Fruit fly (Drosophila melanogaster) whole organism, embryonic: ENCODE data around the gene brv3.

Experiments used
- Atf3 ChIP-seq: fragments of 200-800 bp; sonication (Bioruptor generic); optimal IDR thresholded peaks from 3 replicates; lab custom pipeline; 2016; ENCODE audit warnings: missing biosample characterization, missing genetic modification characterization
- C15 ChIP-seq: fragments of 200-800 bp; sonication (Bioruptor generic); IDR thresholded peaks from 3 replicates; pipeline ENCODE4 v1.3.6; 2022; ENCODE audit warnings: missing biosample characterization, missing genetic modification characterization
- CG10543 ChIP-seq: fragments of 200-800 bp; sonication (Bioruptor generic); optimal IDR thresholded peaks from 3 replicates; lab custom pipeline; 2017; ENCODE audit warnings: missing biosample characterization, mild to moderate bottlenecking, missing genetic modification characterization, moderate library complexity
- CG10979 ChIP-seq: fragments of 200-800 bp; sonication (Bioruptor generic); optimal IDR thresholded peaks from 2 replicates; lab custom pipeline; 2018; ENCODE audit warnings: missing biosample characterization, mild to moderate bottlenecking, missing genetic modification characterization, moderate library complexity
- CG11398 ChIP-seq: fragments of 200-800 bp; sonication (Bioruptor generic); optimal IDR thresholded peaks from 2 replicates; lab custom pipeline; 2016; ENCODE audit warnings: missing biosample characterization, missing genetic modification characterization
- CG1233 ChIP-seq: fragments of 200-800 bp; sonication (Bioruptor generic); optimal IDR thresholded peaks from 4 replicates; lab custom pipeline; 2018; ENCODE audit warnings: missing biosample characterization, mild to moderate bottlenecking, missing genetic modification characterization
- CG16813 ChIP-seq: fragments of 200-800 bp; sonication (Bioruptor generic); IDR thresholded peaks from 3 replicates; pipeline ENCODE4 v1.3.6; 2022; ENCODE audit warnings: missing biosample characterization, missing genetic modification characterization; ENCODE audit not compliant: partially characterized antibody
- CG16863 ChIP-seq: fragments of 200-800 bp; sonication (Bioruptor generic); optimal IDR thresholded peaks from 3 replicates; lab custom pipeline; 2016; ENCODE audit warnings: missing biosample characterization, missing genetic modification characterization
- CG17912 ChIP-seq: fragments of 200-800 bp; sonication (Bioruptor generic); optimal IDR thresholded peaks from 2 replicates; lab custom pipeline; 2018; ENCODE audit warnings: missing biosample characterization, mild to moderate bottlenecking, missing genetic modification characterization
- CG2202 ChIP-seq: fragments of 200-800 bp; sonication (Bioruptor generic); optimal IDR thresholded peaks from 2 replicates; lab custom pipeline; 2018; ENCODE audit warnings: missing biosample characterization, mild to moderate bottlenecking, missing genetic modification characterization
- CG33557 ChIP-seq: fragments of 200-800 bp; sonication (Bioruptor generic); optimal IDR thresholded peaks from 2 replicates; lab custom pipeline; 2019; ENCODE audit warnings: missing biosample characterization, mild to moderate bottlenecking, missing genetic modification characterization, moderate library complexity
- CG3726 ChIP-seq: fragments of 200-800 bp; sonication (Bioruptor generic); IDR thresholded peaks from 3 replicates; pipeline ENCODE4, ENCODE4 v1.3.6; 2022; ENCODE audit warnings: missing biosample characterization, missing genetic modification characterization
- CG42726 ChIP-seq: fragments of 200-800 bp; sonication (Bioruptor generic); IDR thresholded peaks from 2 replicates; pipeline ENCODE4 v1.3.6; 2022; ENCODE audit warnings: missing biosample characterization, missing genetic modification characterization; ENCODE audit not compliant: partially characterized antibody
- CG4617 ChIP-seq: fragments of 200-800 bp; sonication (Bioruptor generic); optimal IDR thresholded peaks from 3 replicates; lab custom pipeline; 2016; ENCODE audit warnings: missing biosample characterization, missing genetic modification characterization, borderline replicate concordance
- CG5245 ChIP-seq: fragments of 200-800 bp; sonication (Bioruptor generic); optimal IDR thresholded peaks from 3 replicates; lab custom pipeline; 2016; ENCODE audit warnings: missing biosample characterization, missing genetic modification characterization
- CG6791 ChIP-seq: fragments of 200-800 bp; sonication (Bioruptor generic); IDR thresholded peaks from 3 replicates; pipeline ENCODE4 v1.3.6; 2022; ENCODE audit warnings: missing biosample characterization, missing genetic modification characterization; ENCODE audit not compliant: partially characterized antibody
- CG6813 ChIP-seq: fragments of 200-800 bp; sonication (Bioruptor generic); optimal IDR thresholded peaks from 2 replicates; lab custom pipeline; 2017; ENCODE audit warnings: missing biosample characterization, missing genetic modification characterization, mild to moderate bottlenecking, moderate library complexity, missing genetic modification reagents
- CG7372 ChIP-seq: fragments of 200-800 bp; sonication (Bioruptor generic); IDR thresholded peaks from 2 replicates; pipeline ENCODE4 v1.3.6; 2022; ENCODE audit warnings: missing biosample characterization, missing genetic modification characterization
- CG9215 ChIP-seq: fragments of 200-800 bp; sonication (Bioruptor generic); IDR thresholded peaks from 2 replicates; pipeline ENCODE4 v1.3.6; 2022; ENCODE audit warnings: missing biosample characterization, missing genetic modification characterization
- CkIIα-i1 ChIP-seq: fragments of 200-800 bp; sonication (Bioruptor generic); IDR thresholded peaks from 2 replicates; pipeline ENCODE4 v1.3.6; 2022; ENCODE audit warnings: missing biosample characterization, missing genetic modification characterization
- Deaf1 ChIP-seq: fragments of 200-800 bp; optimal IDR thresholded peaks from 3 replicates; lab custom pipeline; 2019; ENCODE audit warnings: missing biosample characterization, mild to moderate bottlenecking, missing genetic modification characterization, moderate library complexity
- E2f1 ChIP-seq: fragments of 200-800 bp; sonication (Bioruptor generic); IDR thresholded peaks from 2 replicates; pipeline ENCODE4 v1.3.6; 2022; ENCODE audit warnings: missing biosample characterization, missing genetic modification characterization
- HLHmδ ChIP-seq: fragments of 200-800 bp; sonication (Bioruptor generic); optimal IDR thresholded peaks from 2 replicates; lab custom pipeline; 2018; ENCODE audit warnings: missing biosample characterization, mild to moderate bottlenecking, missing genetic modification characterization, moderate library complexity
- Lpt ChIP-seq: fragments of >200 bp; optimal IDR thresholded peaks from 2 replicates; lab custom pipeline; 2018; ENCODE audit warnings: missing biosample characterization, missing genetic modification characterization
- NC2β ChIP-seq: fragments of 200-800 bp; sonication (Bioruptor generic); optimal IDR thresholded peaks from 2 replicates; lab custom pipeline; 2016; ENCODE audit warnings: missing biosample characterization, missing genetic modification characterization
- PHDP ChIP-seq: fragments of 200-800 bp; sonication (Bioruptor generic); optimal IDR thresholded peaks from 3 replicates; lab custom pipeline; 2018; ENCODE audit warnings: missing biosample characterization, mild to moderate bottlenecking, missing genetic modification characterization, moderate library complexity
- Rfx ChIP-seq: fragments of 200-800 bp; sonication (Bioruptor generic); IDR thresholded peaks from 2 replicates; pipeline ENCODE4 v1.3.6; 2022; ENCODE audit warnings: missing biosample characterization, missing genetic modification characterization
- TFAM ChIP-seq: fragments of 200-800 bp; sonication (Bioruptor generic); optimal IDR thresholded peaks from 2 replicates; lab custom pipeline; 2017; ENCODE audit warnings: missing biosample characterization, missing genetic modification characterization, inconsistent platforms
- ab ChIP-seq: fragments of 200-800 bp; sonication (Bioruptor generic); optimal IDR thresholded peaks from 2 replicates; lab custom pipeline; 2016; ENCODE audit warnings: missing biosample characterization, missing genetic modification characterization
- aop ChIP-seq: fragments of 200-800 bp; sonication (Bioruptor generic); IDR thresholded peaks from 2 replicates; pipeline ENCODE4 v1.3.6; 2022; ENCODE audit warnings: missing biosample characterization, missing genetic modification characterization
- ap ChIP-seq: fragments of 200-800 bp; sonication (Bioruptor generic); IDR thresholded peaks from 2 replicates; pipeline ENCODE4 v1.3.6; 2022; ENCODE audit warnings: missing biosample characterization, missing genetic modification characterization
- cato ChIP-seq: fragments of 200-800 bp; sonication (Bioruptor generic); optimal IDR thresholded peaks from 2 replicates; lab custom pipeline; 2016; ENCODE audit warnings: missing biosample characterization, missing genetic modification characterization, borderline replicate concordance
- ci ChIP-seq: fragments of 200-800 bp; sonication (Bioruptor generic); IDR thresholded peaks from 3 replicates; pipeline ENCODE4 v1.3.6; 2022; ENCODE audit warnings: missing biosample characterization, missing genetic modification characterization
- danr ChIP-seq: fragments of 200-800 bp; sonication (Bioruptor generic); IDR thresholded peaks from 2 replicates; pipeline ENCODE4 v1.3.6; 2022; ENCODE audit warnings: missing biosample characterization, missing genetic modification characterization
- grn ChIP-seq: fragments of 200-800 bp; sonication (Bioruptor generic); optimal IDR thresholded peaks from 3 replicates; lab custom pipeline; 2017; ENCODE audit warnings: missing biosample characterization, missing genetic modification characterization
- jumu ChIP-seq: fragments of 200-800 bp; sonication (Bioruptor generic); optimal IDR thresholded peaks from 3 replicates; lab custom pipeline; 2016; ENCODE audit warnings: missing biosample characterization, missing genetic modification characterization
- knrl ChIP-seq: fragments of 200-800 bp; sonication (Bioruptor generic); IDR thresholded peaks from 3 replicates; pipeline ENCODE4 v1.3.6; 2022; ENCODE audit warnings: missing biosample characterization, missing genetic modification characterization; ENCODE audit not compliant: partially characterized antibody
- lov ChIP-seq, 2 experiments: fragments of 200-800 bp in 1 of 2; fragments of >200 bp in 1 of 2; sonication (Bioruptor generic) in 1 of 2; IDR thresholded peaks in 1 of 2; optimal IDR thresholded peaks in 1 of 2; 2 replicates in 1 of 2; 3 replicates in 1 of 2; pipeline versions ENCODE4 v1.3.6 to Lab custom; 2017 to 2022; ENCODE audit warnings: missing biosample characterization in 1 of 2, missing genetic modification characterization in 1 of 2
- oc ChIP-seq: fragments of 200-800 bp; sonication (Bioruptor generic); optimal IDR thresholded peaks from 2 replicates; lab custom pipeline; 2018; ENCODE audit warnings: missing biosample characterization, mild to moderate bottlenecking, missing genetic modification characterization, moderate library complexity
- otp ChIP-seq: fragments of 200-800 bp; sonication (Bioruptor generic); IDR thresholded peaks from 3 replicates; pipeline ENCODE4, ENCODE4 v1.3.6; 2022; ENCODE audit warnings: missing biosample characterization, missing genetic modification characterization
- row ChIP-seq: fragments of 200-800 bp; sonication (Bioruptor generic); IDR thresholded peaks from 3 replicates; pipeline ENCODE4 v1.3.6; 2022; ENCODE audit warnings: missing biosample characterization, missing genetic modification characterization
- slp2 ChIP-seq: fragments of 200-800 bp; sonication (Bioruptor generic); optimal IDR thresholded peaks from 2 replicates; lab custom pipeline; 2016; ENCODE audit warnings: missing biosample characterization, missing genetic modification characterization
- sna ChIP-seq: fragments of 200-800 bp; sonication (Bioruptor generic); IDR thresholded peaks from 2 replicates; pipeline ENCODE4 v1.3.6; 2022; ENCODE audit warnings: missing biosample characterization, missing genetic modification characterization; ENCODE audit not compliant: partially characterized antibody
- so ChIP-seq: fragments of 200-800 bp; sonication (Bioruptor generic); IDR thresholded peaks from 3 replicates; pipeline ENCODE4 v1.3.6; 2022; ENCODE audit warnings: missing biosample characterization, missing genetic modification characterization
- ssp ChIP-seq: fragments of 200-800 bp; sonication (Bioruptor generic); IDR thresholded peaks from 2 replicates; pipeline ENCODE4 v1.3.6; 2022; ENCODE audit warnings: missing biosample characterization, missing genetic modification characterization
- tap ChIP-seq: fragments of 200-800 bp; optimal IDR thresholded peaks from 3 replicates; lab custom pipeline; 2019; ENCODE audit warnings: missing biosample characterization, mild to moderate bottlenecking, missing genetic modification characterization, moderate library complexity
- trem ChIP-seq: fragments of 200-800 bp; optimal IDR thresholded peaks from 3 replicates; lab custom pipeline; 2019; ENCODE audit warnings: missing biosample characterization, mild to moderate bottlenecking, missing genetic modification characterization, moderate library complexity
- trh ChIP-seq: fragments of 200-800 bp; sonication (Bioruptor generic); optimal IDR thresholded peaks from 2 replicates; lab custom pipeline; 2016; ENCODE audit warnings: missing biosample characterization, missing genetic modification characterization
- tup ChIP-seq: fragments of 200-800 bp; sonication (Bioruptor generic); optimal IDR thresholded peaks from 2 replicates; lab custom pipeline; 2016; ENCODE audit warnings: missing biosample characterization, mild to moderate bottlenecking, missing genetic modification characterization, moderate library complexity
- yki ChIP-seq: fragments of >200 bp; optimal IDR thresholded peaks from 3 replicates; lab custom pipeline; 2018
- zfh2 ChIP-seq: fragments of 200-800 bp; sonication (Bioruptor generic); optimal IDR thresholded peaks from 2 replicates; lab custom pipeline; 2016; ENCODE audit warnings: missing biosample characterization, missing genetic modification characterization

Gene brv3

dm6 chrX:2658258-2658853, 34.0 kb upstream of the brv3 start (continued):
- TF ChIP-seq E2f1 (GFP tag; lab: Robert Waterston, UW) = no peak
- TF ChIP-seq Deaf1 = peak; percentile 32
- no peak for TF ChIP-seq yki (lab: Kevin White, UChicago)
- TF ChIP-seq aop (GFP tag; lab: Robert Waterston, UW) = no peak
- peak; percentile 38 for TF ChIP-seq PHDP (tag; lab: Kevin White, UChicago)
- no peak for TF ChIP-seq grn (GFP tag; lab: Kevin White, UChicago)
- TF ChIP-seq NC2β (GFP tag; lab: Kevin White, UChicago) = no peak
- no peak for TF ChIP-seq slp2 (GFP tag; lab: Kevin White, UChicago)
- TF ChIP-seq CG9215 = no peak
- no peak for TF ChIP-seq oc (tag; lab: Kevin White, UChicago)
- TF ChIP-seq ci = peak; percentile 60; the same call in 1 of the 3 replicates
- no peak for TF ChIP-seq Rfx (GFP tag; lab: Robert Waterston, UW)
- no peak for TF ChIP-seq HLHmδ (GFP tag; lab: Kevin White, UChicago)
- TF ChIP-seq trh (GFP tag; lab: Kevin White, UChicago) = no peak
- no peak for TF ChIP-seq ab (GFP tag; lab: Kevin White, UChicago)
- TF ChIP-seq CG10543 (GFP tag; lab: Kevin White, UChicago) = no peak
- TF ChIP-seq CG33557 = no peak
- TF ChIP-seq CG16813 = no peak
- no peak for TF ChIP-seq TFAM (GFP tag; lab: Kevin White, UChicago)
- no peak for TF ChIP-seq jumu (GFP tag; lab: Kevin White, UChicago)
- no peak for TF ChIP-seq zfh2
- no peak for TF ChIP-seq CG42726 (GFP tag; lab: Robert Waterston, UW)
- no peak for TF ChIP-seq Atf3 (GFP tag; lab: Kevin White, UChicago)
- no peak for TF ChIP-seq knrl (GFP tag; lab: Robert Waterston, UW)
- TF ChIP-seq CkIIα-i1 (GFP tag; lab: Robert Waterston, UW) = no peak
- no peak for TF ChIP-seq tap (tag; lab: Kevin White, UChicago)
- TF ChIP-seq danr (GFP tag; lab: Robert Waterston, UW) = no peak
- no peak for TF ChIP-seq CG17912 (GFP tag; lab: Kevin White, UChicago)
- 0 out of 3 replicates have a peak, but pooled peaks have one; percentile 18 for TF ChIP-seq so (GFP tag; lab: Robert Waterston, UW)
- TF ChIP-seq CG1233 (GFP tag; lab: Kevin White, UChicago) = no peak
- TF ChIP-seq lov (optimal IDR thresholded peaks at IDR 0.05; lab: Kevin White, UChicago) = no peak
- TF ChIP-seq lov (GFP tag; IDR thresholded peaks at IDR 0.05; lab: Robert Waterston, UW) = no peak
- peak; percentile 21; the same call in 1 of the 3 replicates for TF ChIP-seq row
- TF ChIP-seq CG3726 (GFP tag; lab: Robert Waterston, UW) = no peak
- TF ChIP-seq CG7372 (GFP tag; lab: Robert Waterston, UW) = no peak
- TF ChIP-seq ssp (GFP tag; lab: Robert Waterston, UW) = no peak
- TF ChIP-seq trem (tag; lab: Kevin White, UChicago) = no peak
- no peak for TF ChIP-seq CG10979 (tag; lab: Kevin White, UChicago)
- TF ChIP-seq C15 = no peak
- TF ChIP-seq otp (GFP tag; lab: Robert Waterston, UW) = no peak
- no peak for TF ChIP-seq CG5245 (GFP tag; lab: Kevin White, UChicago)
- no peak for TF ChIP-seq CG4617 (GFP tag; lab: Kevin White, UChicago)
- TF ChIP-seq CG11398 = no peak
- TF ChIP-seq CG6791 (GFP tag; lab: Robert Waterston, UW) = no peak
- no peak for TF ChIP-seq sna (GFP tag; lab: Robert Waterston, UW)
- TF ChIP-seq CG2202 (tag; lab: Kevin White, UChicago) = no peak
- no peak for TF ChIP-seq Lpt (GFP tag; lab: Kevin White, UChicago)
- TF ChIP-seq CG16863 (GFP tag; lab: Kevin White, UChicago) = no peak
- no peak for TF ChIP-seq ap (GFP tag; lab: Robert Waterston, UW)
- TF ChIP-seq cato = no peak
- peak; percentile 9 for TF ChIP-seq CG6813 (GFP tag; lab: Kevin White, UChicago)
- TF ChIP-seq tup (GFP tag; lab: Kevin White, UChicago) = no peak
